Worm (Caenorhabditis elegans) whole organism, L1 larva: Measurements from ENCODE around the gene Y69F12A.1.

Experiments used
- aly-2 ChIP-seq: fragments of 150-350 bp; optimal IDR thresholded peaks from 2 replicates; lab custom pipeline; 2014; ENCODE audit warnings: missing biosample characterization, missing genetic modification characterization
- elt-3 ChIP-seq, 6 experiments: fragments of 150-350 bp in 1 of 6; sonication (generic microtip); optimal IDR thresholded peaks; 2 replicates each; lab custom pipeline; 2017 to 2018; ENCODE audit warnings: missing biosample characterization in 6 of 6, missing genetic modification characterization in 6 of 6, inconsistent platforms in 1 of 6
- lin-39 ChIP-seq: fragments of 150-350 bp; optimal IDR thresholded peaks from 2 replicates; lab custom pipeline; 2014; ENCODE audit warnings: missing biosample characterization, missing genetic modification reagents, missing genetic modification characterization
- mab-9 ChIP-seq: fragments of 200-800 bp; sonication (Bioruptor generic); IDR thresholded peaks from 2 replicates; pipeline ENCODE4 v1.3.6; 2022; ENCODE audit warnings: missing genetic modification reagents, missing genetic modification characterization, missing compliant biosample characterization
- nhr-77 ChIP-seq: fragments of 150-350 bp; optimal IDR thresholded peaks from 2 replicates; lab custom pipeline; 2014; ENCODE audit warnings: missing biosample characterization, missing genetic modification characterization
- pag-3 ChIP-seq: sonication (generic microtip); optimal IDR thresholded peaks from 2 replicates; lab custom pipeline; 2017; ENCODE audit warnings: missing genetic modification characterization, mild to moderate bottlenecking, missing compliant biosample characterization, antibody characterized with exemption, borderline replicate concordance; ENCODE audit not compliant: insufficient read depth
- pqm-1 ChIP-seq: sonication (generic microtip); optimal IDR thresholded peaks from 3 replicates; lab custom pipeline; 2017; ENCODE audit warnings: missing biosample characterization, missing genetic modification characterization
- unc-62 ChIP-seq: fragments of 150-350 bp; optimal IDR thresholded peaks from 2 replicates; lab custom pipeline; 2014; ENCODE audit warnings: missing biosample characterization, missing genetic modification reagents, missing genetic modification characterization

DNA sequence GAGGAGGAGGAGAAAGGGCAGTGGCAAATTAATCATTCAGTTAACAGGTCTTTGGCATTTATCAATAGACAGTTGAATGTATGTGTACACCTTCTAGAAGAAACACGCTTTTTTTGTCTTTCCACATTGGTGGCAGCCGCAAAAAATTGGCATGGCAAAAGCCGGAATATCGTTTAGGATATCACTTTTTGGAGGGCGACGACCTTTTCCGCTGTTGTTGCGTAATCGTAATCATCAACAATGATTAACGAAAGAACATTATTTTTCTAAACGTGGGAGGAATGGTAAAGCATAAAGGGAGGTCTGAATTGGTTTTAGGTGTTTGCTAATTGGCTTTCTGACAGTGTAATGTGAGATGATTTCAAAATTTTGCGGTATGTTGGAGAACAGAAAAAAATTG lies 35.2 kb downstream of the Y69F12A.1 start:
- TF ChIP-seq elt-3 (tag; optimal IDR thresholded peaks at IDR 0.05; lab: Kevin White, UChicago), result no peak
- TF ChIP-seq pag-3, result no peak
- TF ChIP-seq mab-9 (GFP tag; lab: Robert Waterston, UW), result no peak
- no peak for TF ChIP-seq unc-62 (GFP tag; lab: Kevin White, UChicago)
- TF ChIP-seq pqm-1 (tag; lab: Kevin White, UChicago), result no peak
- TF ChIP-seq lin-39 (tag; lab: Kevin White, UChicago), result no peak
- no peak for TF ChIP-seq nhr-77 (tag; lab: Kevin White, UChicago)
- TF ChIP-seq aly-2, result no peak
